Fruit fly (Drosophila melanogaster): ENCODE measurements around the gene CG31224.

- TF ChIP-seq CG13204 (GFP tag; optimal IDR thresholded peaks at IDR 0.05) = no peak
- no peak for TF ChIP-seq Pif1B (GFP tag; optimal IDR thresholded peaks at IDR 0.05)
- TF ChIP-seq CG14655 (GFP tag; optimal IDR thresholded peaks at IDR 0.05) = no peak
- TF ChIP-seq CG8301 (tag; optimal IDR thresholded peaks at IDR 0.05) = no peak
- no peak for TF ChIP-seq Snoo (tag; optimal IDR thresholded peaks at IDR 0.05)
- TF ChIP-seq CG4496 (GFP tag; IDR thresholded peaks at IDR 0.05) = peak; percentile 70; the same call in 2 of the 3 replicates
- no peak for TF ChIP-seq CG10348 (GFP tag; IDR thresholded peaks at IDR 0.05)
- 0 out of 2 replicates have a peak, but pooled peaks have one; percentile 32 for TF ChIP-seq CG32121 (GFP tag; IDR thresholded peaks at IDR 0.05)
- TF ChIP-seq fd96Ca (GFP tag; IDR thresholded peaks at IDR 0.05) = peak; percentile 56; the same call in 1 of the 3 replicates
- TF ChIP-seq Ets98B (GFP tag; IDR thresholded peaks at IDR 0.05) = peak; percentile 5; the same call in 1 of the 2 replicates
- no peak for TF ChIP-seq CG17806 (tag; optimal IDR thresholded peaks at IDR 0.05)
- TF ChIP-seq CG9948 (tag; optimal IDR thresholded peaks at IDR 0.05) = no peak
Observed at dm6 chr3R:18628311-18628811, 30.7 kb downstream of the CG31224 start.
